Fruit fly (Drosophila melanogaster): ENCODE results near the gene CG31342.

Gene CG31342

DNA sequence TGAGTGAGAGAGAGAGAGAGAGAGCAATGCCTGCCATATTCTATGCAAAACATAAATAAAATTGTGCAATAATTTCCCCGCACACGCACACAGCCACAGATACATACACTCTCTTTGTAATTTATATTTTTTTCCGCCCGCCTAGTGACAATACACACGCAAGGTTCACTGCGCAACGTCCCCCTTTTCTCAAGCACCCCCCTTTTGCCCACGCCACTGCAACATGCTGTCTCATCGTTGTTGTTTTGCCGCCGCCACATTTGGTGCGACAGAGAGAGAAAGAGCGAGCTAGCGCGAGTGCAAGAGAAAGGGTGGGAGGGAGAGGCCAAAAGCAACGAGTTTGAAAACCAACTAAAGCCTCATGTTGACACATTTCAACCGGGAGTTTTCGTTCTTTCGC, 26.5 kb downstream of the CG31342 start (continued):
- no peak for TF ChIP-seq BEAF-32 (GFP tag; optimal IDR thresholded peaks at IDR 0.05)
- no peak for TF ChIP-seq fd3F (GFP tag; optimal IDR thresholded peaks at IDR 0.05)
- TF ChIP-seq Bgb (GFP tag; IDR thresholded peaks at IDR 0.05; ENCODE audit: partially characterized antibody): 0 out of 2 replicates have a peak, but pooled peaks have one; percentile 17
- TF ChIP-seq gem (tag; optimal IDR thresholded peaks at IDR 0.05): no peak
- peak; percentile 73 for TF ChIP-seq CG18599 (GFP tag; optimal IDR thresholded peaks at IDR 0.05)
- TF ChIP-seq NC2β (GFP tag; optimal IDR thresholded peaks at IDR 0.05): no peak
- no peak for TF ChIP-seq CG11093 (GFP tag; IDR thresholded peaks at IDR 0.05)
- TF ChIP-seq CG6791 (GFP tag; IDR thresholded peaks at IDR 0.05; ENCODE audit: partially characterized antibody): 0 out of 3 replicates have a peak, but pooled peaks have one; percentile 11
- peak; percentile 65 for TF ChIP-seq CG8924 (tag; optimal IDR thresholded peaks at IDR 0.05)
- TF ChIP-seq klu (GFP tag; IDR thresholded peaks at IDR 0.05): peak; percentile 44; the same call in 1 of the 2 replicates
- peak; percentile 14 for TF ChIP-seq CG15696 (tag; optimal IDR thresholded peaks at IDR 0.05)
- 0 out of 2 replicates have a peak, but pooled peaks have one; percentile 27 for TF ChIP-seq Nf-YA (GFP tag; IDR thresholded peaks at IDR 0.05)
- peak; percentile 7 for TF ChIP-seq odd (GFP tag; optimal IDR thresholded peaks at IDR 0.05)
- peak; percentile 23 for TF ChIP-seq Nf-YB (GFP tag; optimal IDR thresholded peaks at IDR 0.05)
- TF ChIP-seq Dip2 (GFP tag; IDR thresholded peaks at IDR 0.05): no peak
- TF ChIP-seq cato (GFP tag; optimal IDR thresholded peaks at IDR 0.05; ENCODE audit: borderline replicate concordance): no peak
- no peak for TF ChIP-seq CG34376 (GFP tag; optimal IDR thresholded peaks at IDR 0.05)
- TF ChIP-seq CG3407 (GFP tag; optimal IDR thresholded peaks at IDR 0.05): no peak
- TF ChIP-seq CG12104 (GFP tag; optimal IDR thresholded peaks at IDR 0.05): peak; percentile 27
- peak; percentile 27; the same call in 1 of the 2 replicates for TF ChIP-seq ssp (GFP tag; IDR thresholded peaks at IDR 0.05)
- TF ChIP-seq Gsc (GFP tag; IDR thresholded peaks at IDR 0.05): no peak
- peak; percentile 40 for TF ChIP-seq CG18262 (tag; optimal IDR thresholded peaks at IDR 0.05)
- peak; percentile 30 for TF ChIP-seq CG13296 (GFP tag; optimal IDR thresholded peaks at IDR 0.05)
- peak; percentile 52 for TF ChIP-seq grau (tag; optimal IDR thresholded peaks at IDR 0.05)
- TF ChIP-seq CG17829 (tag; optimal IDR thresholded peaks at IDR 0.05): peak; percentile 45
- no peak for TF ChIP-seq seq (GFP tag; IDR thresholded peaks at IDR 0.05)
- peak; percentile 53; the same call in 1 of the 3 replicates for TF ChIP-seq Dbx (GFP tag; IDR thresholded peaks at IDR 0.05)
- peak in 1 of 3 experiments; percentile 3 for TF ChIP-seq lola (GFP tag; optimal IDR thresholded peaks at IDR 0.05)
- TF ChIP-seq CG6813 (GFP tag; optimal IDR thresholded peaks at IDR 0.05): peak; percentile 46
- no peak for TF ChIP-seq Vsx1 (GFP tag; optimal IDR thresholded peaks at IDR 0.05)
- peak; percentile 7; the same call in 1 of the 2 replicates for TF ChIP-seq CG7372 (GFP tag; IDR thresholded peaks at IDR 0.05)
- TF ChIP-seq CG9797 (GFP tag; optimal IDR thresholded peaks at IDR 0.05): no peak
- TF ChIP-seq CG13424 (tag; optimal IDR thresholded peaks at IDR 0.05): peak; percentile 54
- TF ChIP-seq bsh (GFP tag; optimal IDR thresholded peaks at IDR 0.05): peak in 1 of 2 experiments; percentile 45
- TF ChIP-seq CG8944 (GFP tag; optimal IDR thresholded peaks at IDR 0.05): peak; percentile 66
- no peak for TF ChIP-seq gt (GFP tag; IDR thresholded peaks at IDR 0.05)
- TF ChIP-seq pfk (GFP tag; optimal IDR thresholded peaks at IDR 0.05): peak; percentile 1
- peak; percentile 54 for TF ChIP-seq CG10209 (GFP tag; optimal IDR thresholded peaks at IDR 0.05)
- peak; percentile 56 for TF ChIP-seq CG7839 (tag; optimal IDR thresholded peaks at IDR 0.05)
- peak; percentile 67 for TF ChIP-seq lmd (GFP tag; IDR thresholded peaks at IDR 0.05)
- TF ChIP-seq eve (GFP tag; optimal IDR thresholded peaks at IDR 0.05): no peak
- TF ChIP-seq Med (GFP tag): peak; percentile 96
- TF ChIP-seq prd (optimal IDR thresholded peaks at IDR 0.05): no peak
- TF ChIP-seq prd (GFP tag; IDR thresholded peaks at IDR 0.05): peak; percentile 72
- TF ChIP-seq sc (optimal IDR thresholded peaks at IDR 0.05): no peak
- no peak for TF ChIP-seq sc (GFP tag; optimal IDR thresholded peaks at IDR 0.05)
- peak; percentile 55; the same call in 2 of the 3 replicates for TF ChIP-seq tgo (GFP tag; IDR thresholded peaks at IDR 0.05)
- peak; percentile 51 for TF ChIP-seq esg (GFP tag; conservative IDR thresholded peaks at IDR 0.05)
- TF ChIP-seq psq (GFP tag; optimal IDR thresholded peaks at IDR 0.05): no peak
- TF ChIP-seq CG15479 (GFP tag; optimal IDR thresholded peaks at IDR 0.05): peak; percentile 91
